Fruit fly (Drosophila melanogaster) whole organism, embryonic: Measurements from ENCODE around the gene PIG-T.

ENCODE experiments used
- Atf-2 ChIP-seq: fragments of 200-800 bp; sonication (Bioruptor generic); optimal IDR thresholded peaks from 2 replicates; lab custom pipeline; 2016; ENCODE audit warnings: missing biosample characterization, missing genetic modification characterization
- CG12236 ChIP-seq: fragments of 200-800 bp; sonication (Bioruptor generic); optimal IDR thresholded peaks from 2 replicates; lab custom pipeline; 2016; ENCODE audit warnings: missing biosample characterization, missing genetic modification characterization
- CG17385 ChIP-seq: fragments of 200-800 bp; sonication (Bioruptor generic); optimal IDR thresholded peaks from 3 replicates; lab custom pipeline; 2018; ENCODE audit warnings: missing biosample characterization, mild to moderate bottlenecking, missing genetic modification characterization
- CG17829 ChIP-seq: fragments of 200-800 bp; optimal IDR thresholded peaks from 2 replicates; lab custom pipeline; 2019; ENCODE audit warnings: missing biosample characterization, mild to moderate bottlenecking, missing genetic modification characterization, moderate library complexity
- CG18011 ChIP-seq: fragments of 200-800 bp; sonication (Bioruptor generic); optimal IDR thresholded peaks from 2 replicates; lab custom pipeline; 2017; ENCODE audit warnings: missing biosample characterization, missing genetic modification characterization, mild to moderate bottlenecking, moderate library complexity, missing genotype
- CG2120 ChIP-seq: fragments of 200-800 bp; sonication (Bioruptor generic); optimal IDR thresholded peaks from 3 replicates; lab custom pipeline; 2016; ENCODE audit warnings: missing biosample characterization, missing genetic modification characterization
- CG31365 ChIP-seq: fragments of 200-800 bp; sonication (Bioruptor generic); optimal IDR thresholded peaks from 2 replicates; lab custom pipeline; 2018; ENCODE audit warnings: missing biosample characterization, mild to moderate bottlenecking, missing genetic modification characterization
- CG32532 ChIP-seq: fragments of 200-800 bp; sonication (Bioruptor generic); IDR thresholded peaks from 2 replicates; pipeline ENCODE4 v1.3.6; 2022; ENCODE audit warnings: missing biosample characterization, missing genetic modification characterization
- CG34224 ChIP-seq: fragments of 200-800 bp; sonication (Bioruptor generic); IDR thresholded peaks from 3 replicates; pipeline ENCODE4 v1.3.6; 2022; ENCODE audit warnings: missing biosample characterization, missing genetic modification characterization; ENCODE audit not compliant: partially characterized antibody
- CG34376 ChIP-seq: fragments of 200-800 bp; sonication (Bioruptor generic); optimal IDR thresholded peaks from 2 replicates; lab custom pipeline; 2018; ENCODE audit warnings: missing biosample characterization, mild to moderate bottlenecking, missing genetic modification characterization
- CG43689 ChIP-seq: fragments of 200-800 bp; sonication (Bioruptor generic); IDR thresholded peaks from 2 replicates; pipeline ENCODE4 v1.3.6; 2022; ENCODE audit warnings: missing biosample characterization, missing genetic modification characterization
- CG5953 ChIP-seq: fragments of 200-800 bp; sonication (Bioruptor generic); IDR thresholded peaks from 2 replicates; pipeline ENCODE4 v1.3.6; 2022; ENCODE audit warnings: missing biosample characterization, missing genetic modification characterization
- CG7556 ChIP-seq: fragments of 200-800 bp; sonication (Bioruptor generic); optimal IDR thresholded peaks from 2 replicates; lab custom pipeline; 2017; ENCODE audit warnings: missing biosample characterization, mild to moderate bottlenecking, missing genetic modification characterization
- CG8281 ChIP-seq: fragments of 200-800 bp; sonication (Bioruptor generic); optimal IDR thresholded peaks from 2 replicates; lab custom pipeline; 2018; ENCODE audit warnings: missing biosample characterization, mild to moderate bottlenecking, missing genetic modification characterization, moderate library complexity
- Dbx ChIP-seq: fragments of 200-800 bp; sonication (Bioruptor generic); IDR thresholded peaks from 3 replicates; pipeline ENCODE4 v1.3.6; 2022; ENCODE audit warnings: missing biosample characterization, missing genetic modification characterization
- Dfd ChIP-seq, 2 experiments: fragments of >200 bp; optimal IDR thresholded peaks; 2 replicates each; lab custom pipeline; 2017; ENCODE audit warnings: missing biosample characterization in 2 of 2, missing genetic modification characterization in 2 of 2
- Dll ChIP-seq: fragments of 200-800 bp; sonication (Bioruptor generic); IDR thresholded peaks from 4 replicates; pipeline ENCODE4 v1.3.6; 2022; ENCODE audit warnings: missing biosample characterization, missing genetic modification characterization; ENCODE audit not compliant: partially characterized antibody
- Drgx ChIP-seq: fragments of 200-800 bp; sonication (Bioruptor generic); IDR thresholded peaks from 2 replicates; pipeline ENCODE4 v1.3.6; 2022; ENCODE audit warnings: missing biosample characterization, missing genetic modification characterization
- Eip74EF ChIP-seq, 2 experiments: fragments of 200-800 bp in 1 of 2; fragments of >200 bp in 1 of 2; sonication (Bioruptor generic) in 1 of 2; optimal IDR thresholded peaks; 2 replicates each; lab custom pipeline; 2017 to 2019; ENCODE audit warnings: missing biosample characterization in 2 of 2, missing genetic modification characterization in 2 of 2, mild to moderate bottlenecking in 1 of 2, moderate library complexity in 1 of 2
- HLHmδ ChIP-seq: fragments of 200-800 bp; sonication (Bioruptor generic); optimal IDR thresholded peaks from 2 replicates; lab custom pipeline; 2018; ENCODE audit warnings: missing biosample characterization, mild to moderate bottlenecking, missing genetic modification characterization, moderate library complexity
- Lpt ChIP-seq: fragments of >200 bp; optimal IDR thresholded peaks from 2 replicates; lab custom pipeline; 2018; ENCODE audit warnings: missing biosample characterization, missing genetic modification characterization
- MTF-1 ChIP-seq: fragments of 200-800 bp; sonication (Bioruptor generic); optimal IDR thresholded peaks from 2 replicates; lab custom pipeline; 2018; ENCODE audit warnings: missing biosample characterization, mild to moderate bottlenecking, missing genetic modification characterization, borderline replicate concordance
- PHDP ChIP-seq: fragments of 200-800 bp; sonication (Bioruptor generic); optimal IDR thresholded peaks from 3 replicates; lab custom pipeline; 2018; ENCODE audit warnings: missing biosample characterization, mild to moderate bottlenecking, missing genetic modification characterization, moderate library complexity
- Ptx1 ChIP-seq: fragments of 200-800 bp; sonication (Bioruptor generic); IDR thresholded peaks from 2 replicates; pipeline ENCODE4 v1.3.6; 2022; ENCODE audit warnings: missing biosample characterization, missing genetic modification characterization
- Xbp1 ChIP-seq: fragments of 200-800 bp; sonication (Bioruptor generic); optimal IDR thresholded peaks from 3 replicates; lab custom pipeline; 2016; ENCODE audit warnings: missing biosample characterization, mild to moderate bottlenecking, missing genetic modification characterization
- Xrp1 ChIP-seq: fragments of 200-800 bp; sonication (Bioruptor generic); IDR thresholded peaks from 2 replicates; pipeline ENCODE4 v1.3.6; 2022; ENCODE audit warnings: missing biosample characterization, missing genetic modification characterization
- bigmax ChIP-seq: fragments of 200-800 bp; sonication (Bioruptor generic); optimal IDR thresholded peaks from 2 replicates; lab custom pipeline; 2018; ENCODE audit warnings: missing biosample characterization, mild to moderate bottlenecking, missing genetic modification characterization
- corto ChIP-seq: fragments of 200-800 bp; sonication (Bioruptor generic); optimal IDR thresholded peaks from 2 replicates; lab custom pipeline; 2016; ENCODE audit warnings: missing biosample characterization, mild to moderate bottlenecking, missing genetic modification characterization, moderate library complexity
- cwo ChIP-seq: fragments of 200-800 bp; sonication (Bioruptor generic); optimal IDR thresholded peaks from 3 replicates; lab custom pipeline; 2017; ENCODE audit warnings: missing biosample characterization, missing genetic modification characterization, mild to moderate bottlenecking, moderate library complexity, missing genetic modification reagents
- eve ChIP-seq, 2 experiments: fragments of >200 bp; optimal IDR thresholded peaks; 2 replicates each; lab custom pipeline; 2017; ENCODE audit warnings: missing biosample characterization in 2 of 2, missing genetic modification characterization in 2 of 2
- ewg ChIP-seq: fragments of 200-800 bp; sonication (Bioruptor generic); optimal IDR thresholded peaks from 3 replicates; lab custom pipeline; 2017; ENCODE audit warnings: mild to moderate bottlenecking, missing biosample characterization, missing genetic modification reagents, missing genetic modification characterization
- fru ChIP-seq: fragments of >200 bp; optimal IDR thresholded peaks from 2 replicates; lab custom pipeline; 2017
- grn ChIP-seq: fragments of 200-800 bp; sonication (Bioruptor generic); optimal IDR thresholded peaks from 3 replicates; lab custom pipeline; 2017; ENCODE audit warnings: missing biosample characterization, missing genetic modification characterization
- hb ChIP-seq: fragments of 200-800 bp; sonication (Bioruptor generic); IDR thresholded peaks from 3 replicates; pipeline ENCODE4 v1.3.6; 2022; ENCODE audit warnings: missing biosample characterization, missing genetic modification characterization; ENCODE audit not compliant: partially characterized antibody
- jigr1 ChIP-seq: fragments of 200-800 bp; sonication (Bioruptor generic); IDR thresholded peaks from 3 replicates; pipeline ENCODE4 v1.3.6; 2022; ENCODE audit warnings: missing biosample characterization, missing genetic modification characterization
- jing ChIP-seq: fragments of 200-800 bp; sonication (Bioruptor generic); optimal IDR thresholded peaks from 2 replicates; lab custom pipeline; 2018; ENCODE audit warnings: missing biosample characterization, mild to moderate bottlenecking, missing genetic modification characterization
- lbe ChIP-seq: fragments of 200-800 bp; sonication (Bioruptor generic); optimal IDR thresholded peaks from 2 replicates; lab custom pipeline; 2016; ENCODE audit warnings: missing biosample characterization, mild to moderate bottlenecking, missing genetic modification characterization
- nerfin-1 ChIP-seq: fragments of 200-800 bp; sonication (Bioruptor generic); optimal IDR thresholded peaks from 3 replicates; lab custom pipeline; 2019; ENCODE audit warnings: missing biosample characterization, mild to moderate bottlenecking, missing genetic modification characterization, moderate library complexity
- nerfin-2 ChIP-seq: fragments of 200-800 bp; sonication (Bioruptor generic); IDR thresholded peaks from 2 replicates; pipeline ENCODE4 v1.3.6; 2022; ENCODE audit warnings: missing biosample characterization, missing genetic modification characterization; ENCODE audit not compliant: partially characterized antibody
- oc ChIP-seq: fragments of 200-800 bp; sonication (Bioruptor generic); optimal IDR thresholded peaks from 2 replicates; lab custom pipeline; 2018; ENCODE audit warnings: missing biosample characterization, mild to moderate bottlenecking, missing genetic modification characterization, moderate library complexity
- pan ChIP-seq, 4 experiments: fragments of >200 bp in 3 of 4; fragments of 200-800 bp in 1 of 4; sonication (Bioruptor generic) in 1 of 4; optimal IDR thresholded peaks in 3 of 4; IDR thresholded peaks in 1 of 4; 2 replicates each; pipeline versions ENCODE4 v1.3.6 to Lab custom; 2017 to 2022; ENCODE audit warnings: missing biosample characterization in 2 of 4, missing genetic modification characterization in 2 of 4, mixed read lengths in 1 of 4
- sens ChIP-seq: fragments of 200-800 bp; sonication (Bioruptor generic); peaks from one replicate; lab custom pipeline; 2016; ENCODE audit warnings: missing biosample characterization, missing genetic modification characterization
- sqz ChIP-seq: fragments of 200-800 bp; sonication (Bioruptor generic); optimal IDR thresholded peaks from 3 replicates; lab custom pipeline; 2018; ENCODE audit warnings: missing biosample characterization, mild to moderate bottlenecking, missing genetic modification characterization
- stc ChIP-seq: fragments of 200-800 bp; sonication (Bioruptor generic); IDR thresholded peaks from 2 replicates; pipeline ENCODE4 v1.3.6; 2022; ENCODE audit warnings: missing biosample characterization, missing genetic modification characterization
- ttk ChIP-seq: fragments of 200-800 bp; sonication (Bioruptor generic); IDR thresholded peaks from 2 replicates; pipeline ENCODE4 v2.1.2; 2022; ENCODE audit warnings: missing biosample characterization, missing genetic modification characterization
- vvl ChIP-seq: fragments of 200-800 bp; sonication (Bioruptor generic); IDR thresholded peaks from 2 replicates; pipeline ENCODE4 v1.3.6; 2022; ENCODE audit warnings: missing biosample characterization, missing genetic modification characterization
- wdn ChIP-seq: fragments of 200-800 bp; sonication (Bioruptor generic); IDR thresholded peaks from 2 replicates; pipeline ENCODE4 v1.3.6; 2022; ENCODE audit warnings: missing biosample characterization, missing genetic modification characterization
- z ChIP-seq: fragments of 200-800 bp; sonication (Bioruptor generic); IDR thresholded peaks from 3 replicates; pipeline ENCODE4 v1.3.6; 2022; ENCODE audit warnings: missing biosample characterization, missing genetic modification characterization

Gene PIG-T

dm6 chrX:8420772-8421448 lies 13.8 kb upstream of the PIG-T start (continued):
- TF ChIP-seq Ptx1 (GFP tag; lab: Robert Waterston, UW) (no peak), jigr1 (no peak), corto (GFP tag; lab: Kevin White, UChicago) (peak; percentile 40), bigmax (GFP tag; lab: Kevin White, UChicago) (no peak), eve (GFP tag; optimal IDR thresholded peaks at IDR 0.05; lab: Kevin White, UChicago) (peak in 1 of 2 experiments; percentile 68), Eip74EF (GFP tag; optimal IDR thresholded peaks at IDR 0.05; lab: Kevin White, UChicago) (peak in 1 of 2 experiments; percentile 2), CG7556 (GFP tag; lab: Kevin White, UChicago) (no peak), CG34224 (GFP tag; lab: Robert Waterston, UW) (peak; percentile 56; the same call in 2 of the 3 replicates), CG17829 (tag; lab: Kevin White, UChicago) (peak; percentile 3), CG43689 (GFP tag; lab: Robert Waterston, UW) (no peak), Atf-2 (GFP tag; lab: Kevin White, UChicago) (no peak), CG31365 (peak; percentile 13), Dfd (GFP tag; optimal IDR thresholded peaks at IDR 0.05; lab: Kevin White, UChicago) (peak; percentile 52 to 90), Drgx (peak; percentile 60), Xbp1 (GFP tag; lab: Kevin White, UChicago) (no peak), CG5953 (0 out of 2 replicates have a peak, but pooled peaks have one; percentile 13), CG32532 (GFP tag; lab: Robert Waterston, UW) (peak; percentile 76), oc (no peak), CG34376 (peak; percentile 30), pan (optimal IDR thresholded peaks at IDR 0.05; lab: Kevin White, UChicago) (no peak), pan (GFP tag; optimal IDR thresholded peaks at IDR 0.05 in 1 of 2, IDR thresholded peaks at IDR 0.05 in 1 of 2) (peak in 1 of 2 experiments; percentile 9), HLHmδ (peak; percentile 40), sqz (peak; percentile 60), Dll (GFP tag; lab: Robert Waterston, UW) (peak; percentile 58; the same call in 1 of the 4 replicates), MTF-1 (GFP tag; lab: Kevin White, UChicago) (peak; percentile 29), nerfin-2 (GFP tag; lab: Robert Waterston, UW) (no peak), sens (GFP tag; lab: Kevin White, UChicago) (peak; percentile 39), lbe (GFP tag; lab: Kevin White, UChicago) (peak; percentile 83), fru (lab: Kevin White, UChicago) (no peak), ttk (GFP tag; lab: Robert Waterston, UW) (no peak), CG2120 (GFP tag; lab: Kevin White, UChicago) (peak; percentile 30), Lpt (GFP tag; lab: Kevin White, UChicago) (peak; percentile 88), cwo (GFP tag; lab: Kevin White, UChicago) (peak; percentile 9), wdn (no peak; the same call in 1 of the 2 replicates), CG18011 (GFP tag; lab: Kevin White, UChicago) (peak; percentile 54), vvl (peak; percentile 60; the same call in 1 of the 2 replicates), stc (GFP tag; lab: Robert Waterston, UW) (peak; percentile 21; the same call in 1 of the 2 replicates), z (GFP tag; lab: Robert Waterston, UW) (0 out of 3 replicates have a peak, but pooled peaks have one; percentile 14), Xrp1 (GFP tag; lab: Robert Waterston, UW) (peak; percentile 21; the same call in 1 of the 2 replicates), PHDP (tag; lab: Kevin White, UChicago) (peak; percentile 13), jing (GFP tag; lab: Kevin White, UChicago) (no peak), CG8281 (tag; lab: Kevin White, UChicago) (no peak), CG12236 (GFP tag; lab: Kevin White, UChicago) (no peak), hb (GFP tag; lab: Robert Waterston, UW) (no peak), ewg (GFP tag; lab: Kevin White, UChicago) (peak; percentile 73), CG17385 (GFP tag; lab: Kevin White, UChicago) (peak; percentile 51), grn (GFP tag; lab: Kevin White, UChicago) (no peak), Dbx (peak; percentile 34; the same call in 1 of the 3 replicates), nerfin-1 (tag; lab: Kevin White, UChicago) (peak; percentile 2)
